Fruit fly (Drosophila melanogaster) whole organism, embryonic: ENCODE data around the gene meep.

Source experiments
- Adf1 ChIP-seq: fragments of 200-800 bp; sonication (Bioruptor generic); IDR thresholded peaks from 2 replicates; pipeline ENCODE4 v1.3.6; 2022; ENCODE audit warnings: missing biosample characterization, missing genetic modification characterization
- Awh ChIP-seq: fragments of 200-800 bp; sonication (Bioruptor generic); IDR thresholded peaks from 2 replicates; pipeline ENCODE4, ENCODE4 v1.3.6; 2022; ENCODE audit warnings: missing biosample characterization, missing genetic modification characterization
- CG10979 ChIP-seq: fragments of 200-800 bp; sonication (Bioruptor generic); optimal IDR thresholded peaks from 2 replicates; lab custom pipeline; 2018; ENCODE audit warnings: missing biosample characterization, mild to moderate bottlenecking, missing genetic modification characterization, moderate library complexity
- CG11085 ChIP-seq: fragments of 200-800 bp; sonication (Bioruptor generic); IDR thresholded peaks from 2 replicates; pipeline ENCODE4 v1.3.6; 2022; ENCODE audit warnings: missing biosample characterization, missing genetic modification characterization
- CG11093 ChIP-seq: fragments of 200-800 bp; sonication (Bioruptor generic); IDR thresholded peaks from 3 replicates; pipeline ENCODE4 v1.3.6; 2022; ENCODE audit warnings: missing biosample characterization, missing genetic modification characterization
- CG12219 ChIP-seq: fragments of 200-800 bp; sonication (Bioruptor generic); optimal IDR thresholded peaks from 3 replicates; lab custom pipeline; 2018; ENCODE audit warnings: missing biosample characterization, mild to moderate bottlenecking, missing genetic modification characterization
- CG12769 ChIP-seq: fragments of 200-800 bp; sonication (Bioruptor generic); optimal IDR thresholded peaks from 2 replicates; lab custom pipeline; 2019; ENCODE audit warnings: missing biosample characterization, mild to moderate bottlenecking, missing genetic modification characterization, moderate library complexity
- CG15479 ChIP-seq: fragments of 200-800 bp; sonication (Bioruptor generic); optimal IDR thresholded peaks from 3 replicates; lab custom pipeline; 2019; ENCODE audit warnings: missing biosample characterization, mild to moderate bottlenecking, missing genetic modification characterization, moderate library complexity
- CG15514 ChIP-seq: fragments of 200-800 bp; sonication (Bioruptor generic); optimal IDR thresholded peaks from 3 replicates; lab custom pipeline; 2017; ENCODE audit warnings: missing biosample characterization, missing genetic modification characterization, mild to moderate bottlenecking, moderate library complexity, missing genetic modification reagents
- CG16863 ChIP-seq: fragments of 200-800 bp; sonication (Bioruptor generic); optimal IDR thresholded peaks from 3 replicates; lab custom pipeline; 2016; ENCODE audit warnings: missing biosample characterization, missing genetic modification characterization
- CG17328 ChIP-seq: fragments of 200-800 bp; sonication (Bioruptor generic); IDR thresholded peaks from 2 replicates; pipeline ENCODE4 v1.3.6; 2022; ENCODE audit warnings: missing biosample characterization, missing genetic modification characterization
- CG17359 ChIP-seq: fragments of 200-800 bp; sonication (Bioruptor generic); optimal IDR thresholded peaks from 3 replicates; lab custom pipeline; 2018; ENCODE audit warnings: missing biosample characterization, mild to moderate bottlenecking, missing genetic modification characterization, moderate library complexity
- CG17385 ChIP-seq: fragments of 200-800 bp; sonication (Bioruptor generic); optimal IDR thresholded peaks from 3 replicates; lab custom pipeline; 2018; ENCODE audit warnings: missing biosample characterization, mild to moderate bottlenecking, missing genetic modification characterization
- CG1832 ChIP-seq: fragments of 200-800 bp; sonication (Bioruptor generic); optimal IDR thresholded peaks from 2 replicates; lab custom pipeline; 2017; ENCODE audit warnings: missing biosample characterization, mild to moderate bottlenecking, missing genetic modification characterization, inconsistent platforms
- CG2120 ChIP-seq: fragments of 200-800 bp; sonication (Bioruptor generic); optimal IDR thresholded peaks from 3 replicates; lab custom pipeline; 2016; ENCODE audit warnings: missing biosample characterization, missing genetic modification characterization
- CG2889 ChIP-seq: fragments of 200-800 bp; sonication (Bioruptor generic); IDR thresholded peaks from 3 replicates; pipeline ENCODE4 v1.3.6; 2022; ENCODE audit warnings: missing biosample characterization, missing genetic modification characterization
- CG31224 ChIP-seq: fragments of 200-800 bp; sonication (Bioruptor generic); IDR thresholded peaks from 2 replicates; pipeline ENCODE4 v1.3.6; 2022; ENCODE audit warnings: missing biosample characterization, missing genetic modification characterization
- CG34422 ChIP-seq: fragments of 200-800 bp; sonication (Bioruptor generic); IDR thresholded peaks from 3 replicates; pipeline ENCODE4 v1.3.6; 2022; ENCODE audit warnings: missing biosample characterization, missing genetic modification characterization
- CG3838 ChIP-seq: fragments of 200-800 bp; sonication (Bioruptor generic); optimal IDR thresholded peaks from 3 replicates; lab custom pipeline; 2016; ENCODE audit warnings: missing biosample characterization, missing genetic modification characterization
- CG4360 ChIP-seq: fragments of 200-800 bp; sonication (Bioruptor generic); IDR thresholded peaks from 2 replicates; pipeline ENCODE4 v1.3.6; 2022; ENCODE audit warnings: missing biosample characterization, missing genetic modification characterization
- CG7357 ChIP-seq: fragments of 200-800 bp; sonication (Bioruptor generic); IDR thresholded peaks from 3 replicates; pipeline ENCODE4 v1.3.6; 2022; ENCODE audit warnings: missing biosample characterization, missing genetic modification characterization
- CG8089 ChIP-seq: fragments of 200-800 bp; sonication (Bioruptor generic); optimal IDR thresholded peaks from 3 replicates; lab custom pipeline; 2016; ENCODE audit warnings: missing biosample characterization, missing genetic modification characterization
- CG9932 ChIP-seq: fragments of 200-800 bp; sonication (Bioruptor generic); IDR thresholded peaks from 2 replicates; pipeline ENCODE4 v1.3.6; 2022; ENCODE audit warnings: missing biosample characterization, missing genetic modification characterization
- GATAe ChIP-seq: fragments of 200-800 bp; sonication (Bioruptor generic); conservative IDR thresholded peaks from 2 replicates; pipeline ENCODE4 v1.3.6; 2022; ENCODE audit warnings: missing biosample characterization, missing genetic modification characterization
- H15 ChIP-seq: fragments of 200-800 bp; sonication (Bioruptor generic); IDR thresholded peaks from 3 replicates; pipeline ENCODE4 v1.3.6; 2022; ENCODE audit warnings: missing biosample characterization, missing genetic modification characterization
- Hr78 ChIP-seq, 2 experiments: fragments of 200-800 bp in 1 of 2; fragments of >200 bp in 1 of 2; sonication (Bioruptor generic) in 1 of 2; optimal IDR thresholded peaks; 2 replicates each; lab custom pipeline; 2017 to 2019; ENCODE audit warnings: missing biosample characterization in 2 of 2, missing genetic modification characterization in 2 of 2, mild to moderate bottlenecking in 1 of 2, moderate library complexity in 1 of 2
- Oli ChIP-seq: fragments of 200-800 bp; sonication (Bioruptor generic); optimal IDR thresholded peaks from 2 replicates; lab custom pipeline; 2018; ENCODE audit warnings: missing biosample characterization, mild to moderate bottlenecking, missing genetic modification characterization, moderate library complexity
- Rx ChIP-seq: fragments of 200-800 bp; sonication (Bioruptor generic); IDR thresholded peaks from 2 replicates; pipeline ENCODE4 v1.3.6; 2022; ENCODE audit warnings: missing biosample characterization, missing genetic modification characterization
- TFAM ChIP-seq: fragments of 200-800 bp; sonication (Bioruptor generic); optimal IDR thresholded peaks from 2 replicates; lab custom pipeline; 2017; ENCODE audit warnings: missing biosample characterization, missing genetic modification characterization, inconsistent platforms
- abd-A ChIP-seq: fragments of 200-800 bp; sonication (Bioruptor generic); optimal IDR thresholded peaks from 3 replicates; lab custom pipeline; 2019; ENCODE audit warnings: missing biosample characterization, mild to moderate bottlenecking, missing genetic modification characterization, moderate library complexity
- bab2 ChIP-seq: fragments of 200-800 bp; sonication (Bioruptor generic); optimal IDR thresholded peaks from 2 replicates; lab custom pipeline; 2016; ENCODE audit warnings: missing biosample characterization, missing genetic modification characterization
- crp ChIP-seq, 2 experiments: fragments of 200-800 bp; sonication (Bioruptor generic); optimal IDR thresholded peaks; 2 replicates in 1 of 2; 3 replicates in 1 of 2; lab custom pipeline; 2017; ENCODE audit warnings: missing biosample characterization in 2 of 2, missing genetic modification characterization in 2 of 2, mild to moderate bottlenecking in 1 of 2, moderate library complexity in 1 of 2
- danr ChIP-seq: fragments of 200-800 bp; sonication (Bioruptor generic); IDR thresholded peaks from 2 replicates; pipeline ENCODE4 v1.3.6; 2022; ENCODE audit warnings: missing biosample characterization, missing genetic modification characterization
- fd96Cb ChIP-seq: fragments of 200-800 bp; sonication (Bioruptor generic); optimal IDR thresholded peaks from 2 replicates; lab custom pipeline; 2018; ENCODE audit warnings: missing biosample characterization, mild to moderate bottlenecking, missing genetic modification characterization, moderate library complexity
- gcm2 ChIP-seq: fragments of 200-800 bp; sonication (Bioruptor generic); optimal IDR thresholded peaks from 2 replicates; lab custom pipeline; 2016; ENCODE audit warnings: missing biosample characterization, missing genetic modification characterization
- gt ChIP-seq: fragments of 200-800 bp; sonication (Bioruptor generic); IDR thresholded peaks from 2 replicates; pipeline ENCODE4 v1.3.6; 2022; ENCODE audit warnings: missing biosample characterization, missing genetic modification characterization
- hb ChIP-seq: fragments of 200-800 bp; sonication (Bioruptor generic); IDR thresholded peaks from 3 replicates; pipeline ENCODE4 v1.3.6; 2022; ENCODE audit warnings: missing biosample characterization, missing genetic modification characterization; ENCODE audit not compliant: partially characterized antibody
- her ChIP-seq: fragments of 200-800 bp; sonication (Bioruptor generic); optimal IDR thresholded peaks from 2 replicates; lab custom pipeline; 2016; ENCODE audit warnings: missing biosample characterization, missing genetic modification characterization
- jing ChIP-seq: fragments of 200-800 bp; sonication (Bioruptor generic); optimal IDR thresholded peaks from 2 replicates; lab custom pipeline; 2018; ENCODE audit warnings: missing biosample characterization, mild to moderate bottlenecking, missing genetic modification characterization
- lmd ChIP-seq: fragments of 200-800 bp; sonication (Bioruptor generic); IDR thresholded peaks from 2 replicates; pipeline ENCODE4 v1.3.6; 2022; ENCODE audit warnings: missing biosample characterization, missing genetic modification characterization
- lola ChIP-seq, 3 experiments: fragments of >200 bp in 2 of 3; fragments of 200-800 bp in 1 of 3; sonication (Bioruptor generic) in 1 of 3; optimal IDR thresholded peaks; 2 replicates each; lab custom pipeline; 2017 to 2019; ENCODE audit warnings: missing biosample characterization in 3 of 3, missing genetic modification characterization in 3 of 3, mild to moderate bottlenecking in 1 of 3, moderate library complexity in 1 of 3
- nom ChIP-seq: fragments of 200-800 bp; sonication (Bioruptor generic); optimal IDR thresholded peaks from 2 replicates; lab custom pipeline; 2017; ENCODE audit warnings: missing biosample characterization, missing genetic modification characterization, mild to moderate bottlenecking, moderate library complexity, missing genetic modification reagents
- rib ChIP-seq: fragments of 200-800 bp; sonication (Bioruptor generic); IDR thresholded peaks from 2 replicates; pipeline ENCODE4 v1.3.6; 2022; ENCODE audit warnings: missing biosample characterization, missing genetic modification characterization
- so ChIP-seq: fragments of 200-800 bp; sonication (Bioruptor generic); IDR thresholded peaks from 3 replicates; pipeline ENCODE4 v1.3.6; 2022; ENCODE audit warnings: missing biosample characterization, missing genetic modification characterization
- sob ChIP-seq: fragments of 200-800 bp; sonication (Bioruptor generic); IDR thresholded peaks from 2 replicates; pipeline ENCODE4 v1.3.6; 2022; ENCODE audit warnings: missing biosample characterization, missing genetic modification characterization
- tap ChIP-seq: fragments of 200-800 bp; optimal IDR thresholded peaks from 3 replicates; lab custom pipeline; 2019; ENCODE audit warnings: missing biosample characterization, mild to moderate bottlenecking, missing genetic modification characterization, moderate library complexity
- tup ChIP-seq: fragments of 200-800 bp; sonication (Bioruptor generic); optimal IDR thresholded peaks from 2 replicates; lab custom pipeline; 2016; ENCODE audit warnings: missing biosample characterization, mild to moderate bottlenecking, missing genetic modification characterization, moderate library complexity
- tx ChIP-seq: fragments of 200-800 bp; sonication (Bioruptor generic); optimal IDR thresholded peaks from 2 replicates; lab custom pipeline; 2016; ENCODE audit warnings: missing biosample characterization, missing genetic modification characterization
- yki ChIP-seq: fragments of >200 bp; optimal IDR thresholded peaks from 3 replicates; lab custom pipeline; 2018
- zen2 ChIP-seq: fragments of 200-800 bp; sonication (Bioruptor generic); IDR thresholded peaks from 3 replicates; pipeline ENCODE4 v1.3.6; 2022; ENCODE audit warnings: missing biosample characterization, missing genetic modification characterization; ENCODE audit not compliant: partially characterized antibody
- zfh2 ChIP-seq: fragments of 200-800 bp; sonication (Bioruptor generic); optimal IDR thresholded peaks from 2 replicates; lab custom pipeline; 2016; ENCODE audit warnings: missing biosample characterization, missing genetic modification characterization

The meep gene

dm6 chr3L:1177085-1177484 lies 25.8 kb downstream of the meep start, which contains the start of gene bab2 (continued):
- no peak for TF ChIP-seq tx (GFP tag; lab: Kevin White, UChicago)
- TF ChIP-seq jing (GFP tag; lab: Kevin White, UChicago), result peak; percentile 54
- TF ChIP-seq Oli, result no peak
- no peak for TF ChIP-seq gcm2 (GFP tag; lab: Kevin White, UChicago)
- TF ChIP-seq CG1832 (GFP tag; lab: Kevin White, UChicago), result no peak
- TF ChIP-seq CG2889 (GFP tag; lab: Robert Waterston, UW), result no peak
- TF ChIP-seq crp (GFP tag; optimal IDR thresholded peaks at IDR 0.05; lab: Kevin White, UChicago), result no peak
- TF ChIP-seq zfh2 (GFP tag; lab: Kevin White, UChicago), result no peak
- TF ChIP-seq so (GFP tag; lab: Robert Waterston, UW), result peak; percentile 58; the same call in 1 of the 3 replicates
- no peak for TF ChIP-seq lola (GFP tag; optimal IDR thresholded peaks at IDR 0.05; lab: Kevin White, UChicago)
- no peak for TF ChIP-seq tap (tag; lab: Kevin White, UChicago)
- peak; percentile 97 for TF ChIP-seq Adf1 (GFP tag; lab: Robert Waterston, UW)
- no peak for TF ChIP-seq CG7357 (GFP tag; lab: Robert Waterston, UW)
- TF ChIP-seq CG16863 (GFP tag; lab: Kevin White, UChicago), result no peak
- TF ChIP-seq danr (GFP tag; lab: Robert Waterston, UW), result no peak
- peak; percentile 31; the same call in 1 of the 2 replicates for TF ChIP-seq CG17328 (GFP tag; lab: Robert Waterston, UW)
- peak; percentile 13 for TF ChIP-seq CG17359
- TF ChIP-seq fd96Cb (tag; lab: Kevin White, UChicago), result no peak
- peak; percentile 54 for TF ChIP-seq yki (lab: Kevin White, UChicago)
- no peak for TF ChIP-seq TFAM (GFP tag; lab: Kevin White, UChicago)
- TF ChIP-seq CG10979, result peak; percentile 33
- no peak for TF ChIP-seq CG8089
- TF ChIP-seq CG9932 (GFP tag; lab: Robert Waterston, UW), result no peak
- no peak for TF ChIP-seq nom (GFP tag; lab: Kevin White, UChicago)
- no peak for TF ChIP-seq CG15514 (GFP tag; lab: Kevin White, UChicago)
- TF ChIP-seq CG31224 (GFP tag; lab: Robert Waterston, UW), result 0 out of 2 replicates have a peak, but pooled peaks have one; percentile 24
- no peak for TF ChIP-seq CG2120 (GFP tag; lab: Kevin White, UChicago)
- TF ChIP-seq Rx, result no peak
- TF ChIP-seq abd-A, result peak; percentile 15
- TF ChIP-seq gt (GFP tag; lab: Robert Waterston, UW), result no peak
- TF ChIP-seq rib (GFP tag; lab: Robert Waterston, UW), result peak; percentile 40; the same call in 1 of the 2 replicates
- peak; percentile 100 for TF ChIP-seq CG4360 (GFP tag; lab: Robert Waterston, UW)
- no peak for TF ChIP-seq H15
- peak; percentile 29 for TF ChIP-seq her (GFP tag; lab: Kevin White, UChicago)
- TF ChIP-seq zen2 (GFP tag; lab: Robert Waterston, UW), result peak; percentile 29; the same call in 2 of the 3 replicates
- TF ChIP-seq CG17385, result peak; percentile 41
- TF ChIP-seq sob (GFP tag; lab: Robert Waterston, UW), result 0 out of 2 replicates have a peak, but pooled peaks have one; percentile 32
- TF ChIP-seq CG3838 (GFP tag; lab: Kevin White, UChicago), result peak; percentile 73
- no peak for TF ChIP-seq CG11093 (GFP tag; lab: Robert Waterston, UW)
- peak; percentile 30 for TF ChIP-seq CG12219 (GFP tag; lab: Kevin White, UChicago)
- no peak for TF ChIP-seq Hr78 (GFP tag; optimal IDR thresholded peaks at IDR 0.05; lab: Kevin White, UChicago)
- TF ChIP-seq lmd (GFP tag; lab: Robert Waterston, UW), result no peak
- peak; percentile 37; the same call in 1 of the 3 replicates for TF ChIP-seq CG34422 (GFP tag; lab: Robert Waterston, UW)
- TF ChIP-seq bab2, result no peak
- peak; percentile 37 for TF ChIP-seq CG12769 (tag; lab: Kevin White, UChicago)
- no peak for TF ChIP-seq GATAe (GFP tag; lab: Robert Waterston, UW)
- TF ChIP-seq CG15479 (GFP tag; lab: Kevin White, UChicago), result no peak
- no peak for TF ChIP-seq CG11085 (GFP tag; lab: Robert Waterston, UW)
- TF ChIP-seq Awh (GFP tag; lab: Robert Waterston, UW), result peak; percentile 6; the same call in 1 of the 2 replicates
- no peak for TF ChIP-seq hb (GFP tag; lab: Robert Waterston, UW)
- TF ChIP-seq tup, result no peak
